Worm (Caenorhabditis elegans) whole organism, young adult: ENCODE measurements around the gene T05A10.6.

Experiments
- C06A6.2 ChIP-seq: fragments of 200-800 bp; sonication (Bioruptor generic); conservative IDR thresholded peaks from 2 replicates; pipeline ENCODE4 v1.3.6; 2022; ENCODE audit warnings: missing genetic modification characterization, missing compliant biosample characterization
- F39B2.1 ChIP-seq: fragments of 200-800 bp; sonication (Bioruptor generic); IDR thresholded peaks from 2 replicates; pipeline ENCODE4 v1.3.6; 2022; ENCODE audit warnings: missing genetic modification reagents, missing genetic modification characterization, missing compliant biosample characterization
- F49E8.2 ChIP-seq: sonication (generic microtip); optimal IDR thresholded peaks from 3 replicates; lab custom pipeline; 2017; ENCODE audit warnings: missing genetic modification characterization, mild to moderate bottlenecking, missing compliant biosample characterization, antibody characterized with exemption, moderate library complexity; ENCODE audit not compliant: insufficient read depth
- T07F8.4 ChIP-seq: sonication (generic microtip); optimal IDR thresholded peaks from 2 replicates; lab custom pipeline; 2016; ENCODE audit warnings: mild to moderate bottlenecking, missing genetic modification characterization, moderate library complexity, missing compliant biosample characterization
- T26A5.8 ChIP-seq: sonication (generic microtip); optimal IDR thresholded peaks from 2 replicates; lab custom pipeline; 2016; ENCODE audit warnings: missing genetic modification characterization, missing compliant biosample characterization
- Y56A3A.18 ChIP-seq: fragments of 200-800 bp; sonication (Bioruptor generic); IDR thresholded peaks from 2 replicates; pipeline ENCODE4 v1.3.6; 2022; ENCODE audit warnings: missing genetic modification reagents, missing genetic modification characterization, missing compliant biosample characterization
- Y67H2A.10 ChIP-seq: fragments of 200-800 bp; sonication (Bioruptor generic); conservative IDR thresholded peaks from 2 replicates; pipeline ENCODE4 v1.3.6; 2022; ENCODE audit warnings: missing genetic modification reagents, missing genetic modification characterization, missing compliant biosample characterization
- Y95B8A.8 ChIP-seq: fragments of 200-800 bp; sonication (Bioruptor generic); IDR thresholded peaks from 2 replicates; pipeline ENCODE4 v1.3.6; 2022; ENCODE audit warnings: missing genetic modification reagents, missing genetic modification characterization, missing compliant biosample characterization
- ama-1 ChIP-seq, 3 experiments: fragments of 150-350 bp in 1 of 3; sonication (generic microtip) in 2 of 3; optimal IDR thresholded peaks; 2 replicates each; lab custom pipeline; 2014 to 2018; ENCODE audit warnings: missing biosample characterization in 2 of 3, missing genetic modification characterization in 2 of 3, missing genetic modification reagents in 2 of 3
- atf-7 ChIP-seq: sonication (generic microtip); optimal IDR thresholded peaks from 2 replicates; lab custom pipeline; 2017; ENCODE audit warnings: mild to moderate bottlenecking, missing genetic modification characterization, missing compliant biosample characterization
- bed-2 ChIP-seq: fragments of 200-800 bp; sonication (Bioruptor generic); IDR thresholded peaks from 2 replicates; pipeline ENCODE4 v1.3.6; 2022; ENCODE audit warnings: missing genetic modification reagents, missing genetic modification characterization, missing compliant biosample characterization
- ccch-3 ChIP-seq: fragments of 200-800 bp; sonication (Bioruptor generic); optimal IDR thresholded peaks from 2 replicates; lab custom pipeline; 2018; ENCODE audit warnings: mild to moderate bottlenecking, missing genetic modification characterization, missing compliant biosample characterization
- cebp-1 ChIP-seq, 2 experiments: fragments of 200-800 bp in 1 of 2; sonication (Bioruptor generic) in 1 of 2; sonication (generic microtip) in 1 of 2; IDR thresholded peaks in 1 of 2; optimal IDR thresholded peaks in 1 of 2; 2 replicates each; pipeline versions ENCODE4 v1.3.6 to Lab custom; 2017 to 2022; ENCODE audit warnings: missing compliant biosample characterization in 2 of 2, missing genetic modification characterization in 2 of 2, mild to moderate bottlenecking in 1 of 2, missing genetic modification reagents in 1 of 2, moderate library complexity in 1 of 2
- ceh-100 ChIP-seq: fragments of 200-800 bp; sonication (Bioruptor generic); IDR thresholded peaks from 2 replicates; pipeline ENCODE4 v1.3.6; 2022; ENCODE audit warnings: missing genetic modification reagents, missing genetic modification characterization, missing compliant biosample characterization
- ceh-27 ChIP-seq: fragments of 200-800 bp; sonication (Bioruptor generic); optimal IDR thresholded peaks from 2 replicates; lab custom pipeline; 2018; ENCODE audit warnings: mild to moderate bottlenecking, missing genetic modification characterization, moderate library complexity, missing compliant biosample characterization
- ceh-79 ChIP-seq: sonication (generic microtip); optimal IDR thresholded peaks from 2 replicates; lab custom pipeline; 2017; ENCODE audit warnings: mild to moderate bottlenecking, missing genetic modification characterization, missing compliant biosample characterization
- ceh-91 ChIP-seq: fragments of 200-800 bp; sonication (Bioruptor generic); IDR thresholded peaks from 2 replicates; pipeline ENCODE4 v1.3.6; 2022; ENCODE audit warnings: missing genetic modification reagents, missing genetic modification characterization, missing compliant biosample characterization
- egl-44 ChIP-seq: fragments of 200-800 bp; sonication (Bioruptor generic); IDR thresholded peaks from 2 replicates; pipeline ENCODE4 v1.3.6; 2022; ENCODE audit warnings: missing genetic modification reagents, missing genetic modification characterization, missing compliant biosample characterization
- gei-17 ChIP-seq: fragments of 200-800 bp; sonication (Bioruptor generic); optimal IDR thresholded peaks from 2 replicates; lab custom pipeline; 2018; ENCODE audit warnings: mild to moderate bottlenecking, missing genetic modification characterization, missing compliant biosample characterization
- him-1 ChIP-seq: sonication (generic microtip); optimal IDR thresholded peaks from 2 replicates; lab custom pipeline; 2016; ENCODE audit warnings: missing genotype, missing genetic modification reagents, missing genetic modification characterization, missing compliant biosample characterization
- hmg-20 ChIP-seq: fragments of 200-800 bp; sonication (Bioruptor generic); IDR thresholded peaks from 2 replicates; pipeline ENCODE4 v1.3.6; 2022; ENCODE audit warnings: missing genetic modification reagents, missing genetic modification characterization, missing compliant biosample characterization
- hrde-1 ChIP-seq: sonication (generic microtip); optimal IDR thresholded peaks from 2 replicates; lab custom pipeline; 2016; ENCODE audit warnings: missing genetic modification characterization, mild to moderate bottlenecking, missing compliant biosample characterization, moderate library complexity, missing genotype, missing genetic modification reagents, borderline replicate concordance
- lag-1 ChIP-seq: fragments of 200-800 bp; sonication (Bioruptor generic); IDR thresholded peaks from 2 replicates; pipeline ENCODE4 v1.3.6; 2022; ENCODE audit warnings: missing genetic modification reagents, missing genetic modification characterization, missing compliant biosample characterization
- lin-26 ChIP-seq: fragments of 200-800 bp; sonication (Bioruptor generic); IDR thresholded peaks from 2 replicates; pipeline ENCODE4 v1.3.6; 2022; ENCODE audit warnings: missing genetic modification reagents, missing genetic modification characterization, missing compliant biosample characterization
- lin-54 ChIP-seq: fragments of 200-800 bp; sonication (Bioruptor generic); optimal IDR thresholded peaks from 2 replicates; lab custom pipeline; 2018; ENCODE audit warnings: mild to moderate bottlenecking, missing genetic modification characterization, missing compliant biosample characterization
- madf-10 ChIP-seq: sonication (generic microtip); optimal IDR thresholded peaks from 2 replicates; lab custom pipeline; 2016; ENCODE audit warnings: mild to moderate bottlenecking, missing genetic modification characterization, missing compliant biosample characterization
- madf-3 ChIP-seq: fragments of 200-800 bp; sonication (Bioruptor generic); IDR thresholded peaks from 2 replicates; pipeline ENCODE4 v1.3.6; 2022; ENCODE audit warnings: missing genetic modification reagents, missing genetic modification characterization, missing compliant biosample characterization
- mel-28 ChIP-seq: sonication (generic microtip); optimal IDR thresholded peaks from 2 replicates; lab custom pipeline; 2016; ENCODE audit warnings: borderline replicate concordance, mild to moderate bottlenecking, missing genetic modification characterization, missing compliant biosample characterization
- mes-4 ChIP-seq: sonication (generic microtip); optimal IDR thresholded peaks from 2 replicates; lab custom pipeline; 2016; ENCODE audit warnings: missing genotype, missing genetic modification characterization, missing compliant biosample characterization
- nfya-1 ChIP-seq: sonication (generic microtip); optimal IDR thresholded peaks from 2 replicates; lab custom pipeline; 2017; ENCODE audit warnings: antibody characterized with exemption, missing compliant biosample characterization, missing genetic modification characterization, borderline replicate concordance; ENCODE audit not compliant: insufficient read depth
- nhr-120 ChIP-seq: fragments of 200-800 bp; sonication (Bioruptor generic); IDR thresholded peaks from 2 replicates; pipeline ENCODE4 v1.3.6; 2022; ENCODE audit warnings: missing genetic modification characterization, missing compliant biosample characterization
- nhr-179 ChIP-seq: sonication (generic microtip); optimal IDR thresholded peaks from 2 replicates; lab custom pipeline; 2016; ENCODE audit warnings: mild to moderate bottlenecking, missing genetic modification characterization, missing compliant biosample characterization
- repo-1 ChIP-seq: sonication (generic microtip); optimal IDR thresholded peaks from 2 replicates; lab custom pipeline; 2017; ENCODE audit warnings: mild to moderate bottlenecking, missing genetic modification characterization, missing compliant biosample characterization
- sdz-38 ChIP-seq: sonication (generic microtip); optimal IDR thresholded peaks from 2 replicates; lab custom pipeline; 2016; ENCODE audit warnings: missing genotype, missing genetic modification characterization, missing compliant biosample characterization
- snpc-1.1 ChIP-seq: sonication (generic microtip); optimal IDR thresholded peaks from 2 replicates; lab custom pipeline; 2017; ENCODE audit warnings: missing genetic modification characterization, mild to moderate bottlenecking, missing compliant biosample characterization, antibody characterized with exemption, moderate library complexity, missing genotype, missing genetic modification reagents; ENCODE audit not compliant: insufficient read depth
- snpc-1.3 ChIP-seq: sonication (generic microtip); optimal IDR thresholded peaks from 2 replicates; lab custom pipeline; 2017; ENCODE audit warnings: missing genetic modification characterization, mild to moderate bottlenecking, missing compliant biosample characterization, antibody characterized with exemption, moderate library complexity, missing genotype, missing genetic modification reagents; ENCODE audit not compliant: insufficient read depth
- tbx-9 ChIP-seq: sonication (generic microtip); optimal IDR thresholded peaks from 2 replicates; lab custom pipeline; 2016; ENCODE audit warnings: borderline replicate concordance, missing genetic modification characterization, inconsistent platforms, missing compliant biosample characterization
- unc-62 ChIP-seq: fragments of 150-350 bp; optimal IDR thresholded peaks from 2 replicates; lab custom pipeline; 2014; ENCODE audit warnings: missing biosample characterization, missing genetic modification reagents, missing genetic modification characterization
- zim-3 ChIP-seq: sonication (generic microtip); optimal IDR thresholded peaks from 2 replicates; lab custom pipeline; 2017; ENCODE audit warnings: mild to moderate bottlenecking, missing genetic modification characterization, moderate library complexity, missing compliant biosample characterization
- ztf-18 ChIP-seq: sonication (generic microtip); optimal IDR thresholded peaks from 2 replicates; lab custom pipeline; 2016; ENCODE audit warnings: missing genotype, mild to moderate bottlenecking, missing genetic modification characterization, missing compliant biosample characterization
- ztf-28 ChIP-seq: fragments of 200-800 bp; sonication (Bioruptor generic); IDR thresholded peaks from 2 replicates; pipeline ENCODE4 v1.3.6; 2022; ENCODE audit warnings: missing genetic modification reagents, missing genetic modification characterization, missing compliant biosample characterization

T05A10.6 gene

DNA sequence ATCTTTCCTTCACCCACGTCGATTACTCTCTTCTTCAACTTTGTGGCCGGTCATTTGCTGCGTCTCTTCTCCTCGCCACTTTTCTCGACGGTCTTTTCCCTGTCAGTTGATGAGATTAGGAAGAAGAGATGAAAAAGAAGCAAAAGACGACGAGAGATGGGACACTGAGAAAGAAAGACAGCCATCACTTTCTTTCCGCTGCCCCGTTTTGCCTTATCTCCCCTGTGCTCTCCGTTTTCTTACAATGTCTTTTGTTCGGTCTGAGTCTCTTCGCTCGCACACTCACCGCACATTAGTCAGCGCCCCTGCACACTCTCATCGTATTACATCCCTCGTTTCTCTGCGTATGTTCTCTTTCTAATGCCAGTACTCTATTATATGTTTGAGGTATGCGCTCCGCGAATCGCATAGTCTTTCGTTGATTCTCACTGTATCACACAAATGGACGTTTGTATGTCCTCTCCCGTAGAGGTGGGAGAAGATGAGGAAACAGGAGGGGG lies 28.4 kb downstream of the T05A10.6 start (continued):
- no peak for TF ChIP-seq ama-1 (optimal IDR thresholded peaks at IDR 0.05; lab: Kevin White, UChicago)
- no peak for TF ChIP-seq ama-1 (GFP tag; optimal IDR thresholded peaks at IDR 0.05; lab: Kevin White, UChicago)
- peak; percentile 20 for TF ChIP-seq T07F8.4 (tag; lab: Kevin White, UChicago)
- no peak for TF ChIP-seq Y67H2A.10 (GFP tag; lab: Robert Waterston, UW)
- peak; percentile 91 for TF ChIP-seq atf-7 (tag; lab: Kevin White, UChicago)
- TF ChIP-seq zim-3, result no peak
- TF ChIP-seq ceh-100 (GFP tag; lab: Robert Waterston, UW), result no peak
- no peak for TF ChIP-seq mes-4 (tag; lab: Kevin White, UChicago)
- peak; percentile 91 for TF ChIP-seq egl-44 (GFP tag; lab: Robert Waterston, UW)
- peak; percentile 62; the same call in 1 of the 2 replicates for TF ChIP-seq Y95B8A.8 (GFP tag; lab: Robert Waterston, UW)
- TF ChIP-seq mel-28 (tag; lab: Kevin White, UChicago), result no peak
- 0 out of 2 replicates have a peak, but pooled peaks have one; percentile 48 for TF ChIP-seq madf-3 (GFP tag; lab: Robert Waterston, UW)
- TF ChIP-seq repo-1 (tag; lab: Kevin White, UChicago), result peak; percentile 76
- no peak for TF ChIP-seq nhr-179 (tag; lab: Kevin White, UChicago)
- TF ChIP-seq lag-1, result no peak
- TF ChIP-seq bed-2 (GFP tag; lab: Robert Waterston, UW), result no peak
- no peak for TF ChIP-seq F39B2.1 (GFP tag; lab: Robert Waterston, UW)
- no peak for TF ChIP-seq hrde-1 (tag; lab: Kevin White, UChicago)
- peak; percentile 40 for TF ChIP-seq ztf-18
- TF ChIP-seq lin-26 (GFP tag; lab: Robert Waterston, UW), result peak; percentile 61
- peak; percentile 74 for TF ChIP-seq C06A6.2
- TF ChIP-seq ztf-28 (GFP tag; lab: Robert Waterston, UW), result no peak
- TF ChIP-seq F49E8.2, result no peak
- no peak for TF ChIP-seq ceh-79 (tag; lab: Kevin White, UChicago)
- peak; percentile 82 for TF ChIP-seq madf-10
- no peak for TF ChIP-seq nhr-120 (GFP tag; lab: Robert Waterston, UW)
- TF ChIP-seq lin-54 (GFP tag; lab: Kevin White, UChicago), result no peak
- no peak for TF ChIP-seq nfya-1
- no peak for TF ChIP-seq snpc-1.1 (tag; lab: Kevin White, UChicago)
- TF ChIP-seq sdz-38 (tag; lab: Kevin White, UChicago), result no peak
- TF ChIP-seq him-1 (tag; lab: Kevin White, UChicago), result no peak

DNA sequence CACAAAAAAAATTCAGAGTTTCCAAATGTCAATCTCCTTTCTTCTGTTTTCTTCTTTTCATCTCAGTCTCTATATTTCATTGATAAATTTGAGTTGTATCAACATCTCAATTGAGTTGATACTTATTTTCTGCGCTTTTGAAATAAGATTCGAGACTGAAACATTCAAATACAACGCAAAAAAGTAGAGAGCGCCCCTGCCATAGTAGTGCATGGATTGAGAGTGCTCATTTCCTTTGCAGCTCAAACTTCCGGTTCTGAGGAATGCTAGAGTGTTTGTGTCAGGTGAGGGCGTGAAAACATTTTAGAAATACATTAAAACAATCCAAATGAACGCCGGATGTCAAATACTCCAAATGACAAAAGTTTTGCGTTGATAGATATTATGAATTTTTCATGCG lies 31.2 kb downstream of the T05A10.6 start:
- TF ChIP-seq cebp-1 (GFP tag; IDR thresholded peaks at IDR 0.05; lab: Robert Waterston, UW) (no peak), cebp-1 (tag; optimal IDR thresholded peaks at IDR 0.05; lab: Kevin White, UChicago) (no peak), unc-62 (GFP tag; lab: Kevin White, UChicago) (no peak), ccch-3 (GFP tag; lab: Kevin White, UChicago) (no peak), Y56A3A.18 (GFP tag; lab: Robert Waterston, UW) (no peak), T26A5.8 (tag; lab: Kevin White, UChicago) (no peak), tbx-9 (tag; lab: Kevin White, UChicago) (no peak), ceh-27 (no peak), snpc-1.3 (tag; lab: Kevin White, UChicago) (no peak), gei-17 (no peak), ceh-91 (GFP tag; lab: Robert Waterston, UW) (no peak), hmg-20 (GFP tag; lab: Robert Waterston, UW) (no peak)
- TF ChIP-seq, all 124 proteins: peak for 0
